Fruit fly (Drosophila melanogaster) whole organism, embryonic: ENCODE results near the gene Ir31a.

ENCODE experiments used
- Adf1 ChIP-seq: fragments of 200-800 bp; sonication (Bioruptor generic); IDR thresholded peaks from 2 replicates; pipeline ENCODE4 v1.3.6; 2022; ENCODE audit warnings: missing biosample characterization, missing genetic modification characterization
- Asciz ChIP-seq: fragments of 200-800 bp; sonication (Bioruptor generic); optimal IDR thresholded peaks from 2 replicates; lab custom pipeline; 2017; ENCODE audit warnings: missing biosample characterization, mild to moderate bottlenecking, missing genetic modification characterization, missing genetic modification reagents
- Blimp-1 ChIP-seq: fragments of 200-800 bp; sonication (Bioruptor generic); optimal IDR thresholded peaks from 3 replicates; lab custom pipeline; 2018; ENCODE audit warnings: missing biosample characterization, missing genetic modification characterization, mild to moderate bottlenecking, moderate library complexity, missing genetic modification reagents
- CG10267 ChIP-seq: fragments of 200-800 bp; sonication (Bioruptor generic); optimal IDR thresholded peaks from 2 replicates; lab custom pipeline; 2018; ENCODE audit warnings: missing biosample characterization, mild to moderate bottlenecking, missing genetic modification characterization, moderate library complexity
- CG11093 ChIP-seq: fragments of 200-800 bp; sonication (Bioruptor generic); IDR thresholded peaks from 3 replicates; pipeline ENCODE4 v1.3.6; 2022; ENCODE audit warnings: missing biosample characterization, missing genetic modification characterization
- CG11456 ChIP-seq: fragments of 200-800 bp; sonication (Bioruptor generic); IDR thresholded peaks from 3 replicates; pipeline ENCODE4 v1.3.6; 2022; ENCODE audit warnings: missing biosample characterization, missing genetic modification characterization
- CG12299 ChIP-seq: fragments of 200-800 bp; sonication (Bioruptor generic); optimal IDR thresholded peaks from 2 replicates; lab custom pipeline; 2018; ENCODE audit warnings: missing biosample characterization, mild to moderate bottlenecking, missing genetic modification characterization
- CG13123 ChIP-seq: fragments of 200-800 bp; sonication (Bioruptor generic); optimal IDR thresholded peaks from 2 replicates; lab custom pipeline; 2016; ENCODE audit warnings: missing biosample characterization, missing genetic modification characterization
- CG13624 ChIP-seq: fragments of 200-800 bp; sonication (Bioruptor generic); optimal IDR thresholded peaks from 2 replicates; lab custom pipeline; 2016; ENCODE audit warnings: missing biosample characterization, missing genetic modification characterization
- CG13775 ChIP-seq: fragments of 200-800 bp; sonication (Bioruptor generic); optimal IDR thresholded peaks from 3 replicates; lab custom pipeline; 2017; ENCODE audit warnings: missing biosample characterization, mild to moderate bottlenecking, missing genetic modification characterization
- CG16813 ChIP-seq: fragments of 200-800 bp; sonication (Bioruptor generic); IDR thresholded peaks from 3 replicates; pipeline ENCODE4 v1.3.6; 2022; ENCODE audit warnings: missing biosample characterization, missing genetic modification characterization; ENCODE audit not compliant: partially characterized antibody
- CG18011 ChIP-seq: fragments of 200-800 bp; sonication (Bioruptor generic); optimal IDR thresholded peaks from 2 replicates; lab custom pipeline; 2017; ENCODE audit warnings: missing biosample characterization, missing genetic modification characterization, mild to moderate bottlenecking, moderate library complexity, missing genotype
- CG18619 ChIP-seq: fragments of 200-800 bp; sonication (Bioruptor generic); optimal IDR thresholded peaks from 3 replicates; lab custom pipeline; 2017; ENCODE audit warnings: missing biosample characterization, mild to moderate bottlenecking, missing genetic modification characterization
- CG34376 ChIP-seq: fragments of 200-800 bp; sonication (Bioruptor generic); optimal IDR thresholded peaks from 2 replicates; lab custom pipeline; 2018; ENCODE audit warnings: missing biosample characterization, mild to moderate bottlenecking, missing genetic modification characterization
- CG4328 ChIP-seq: fragments of 200-800 bp; sonication (Bioruptor generic); optimal IDR thresholded peaks from 3 replicates; lab custom pipeline; 2017; ENCODE audit warnings: missing biosample characterization, missing genetic modification reagents, missing genetic modification characterization
- CG6254 ChIP-seq: fragments of 200-800 bp; sonication (Bioruptor generic); optimal IDR thresholded peaks from 3 replicates; lab custom pipeline; 2017; ENCODE audit warnings: mild to moderate bottlenecking, missing biosample characterization, missing genetic modification reagents, missing genetic modification characterization
- CG7556 ChIP-seq: fragments of 200-800 bp; sonication (Bioruptor generic); optimal IDR thresholded peaks from 2 replicates; lab custom pipeline; 2017; ENCODE audit warnings: missing biosample characterization, mild to moderate bottlenecking, missing genetic modification characterization
- CG7745 ChIP-seq: fragments of 200-800 bp; sonication (Bioruptor generic); optimal IDR thresholded peaks from 2 replicates; lab custom pipeline; 2018; ENCODE audit warnings: missing biosample characterization, mild to moderate bottlenecking, missing genetic modification characterization, moderate library complexity
- CG8290 ChIP-seq, 3 experiments: fragments of 200-800 bp; sonication (Bioruptor generic); optimal IDR thresholded peaks; 2 replicates each; lab custom pipeline; 2016 to 2019; ENCODE audit warnings: missing biosample characterization in 3 of 3, missing genetic modification characterization in 3 of 3, mild to moderate bottlenecking in 2 of 3, moderate library complexity in 1 of 3
- CG8944 ChIP-seq: fragments of 200-800 bp; sonication (Bioruptor generic); optimal IDR thresholded peaks from 3 replicates; lab custom pipeline; 2016; ENCODE audit warnings: missing biosample characterization, missing genetic modification characterization
- Chrac-16 ChIP-seq: fragments of 200-800 bp; sonication (Bioruptor generic); optimal IDR thresholded peaks from 3 replicates; lab custom pipeline; 2016; ENCODE audit warnings: missing biosample characterization, missing genetic modification characterization
- CoRest ChIP-seq: fragments of 200-800 bp; sonication (Bioruptor generic); optimal IDR thresholded peaks from 3 replicates; lab custom pipeline; 2018; ENCODE audit warnings: missing biosample characterization, mild to moderate bottlenecking, missing genetic modification characterization, moderate library complexity
- CrebB ChIP-seq: fragments of 200-800 bp; sonication (Bioruptor generic); optimal IDR thresholded peaks from 3 replicates; lab custom pipeline; 2018; ENCODE audit warnings: missing biosample characterization, mild to moderate bottlenecking, missing genetic modification characterization
- D19A ChIP-seq: fragments of 200-800 bp; optimal IDR thresholded peaks from 3 replicates; lab custom pipeline; 2019; ENCODE audit warnings: missing biosample characterization, mild to moderate bottlenecking, missing genetic modification characterization, moderate library complexity
- Dll ChIP-seq: fragments of 200-800 bp; sonication (Bioruptor generic); IDR thresholded peaks from 4 replicates; pipeline ENCODE4 v1.3.6; 2022; ENCODE audit warnings: missing biosample characterization, missing genetic modification characterization; ENCODE audit not compliant: partially characterized antibody
- Dref ChIP-seq: fragments of 200-800 bp; sonication (Bioruptor generic); IDR thresholded peaks from 2 replicates; pipeline ENCODE4 v1.3.6; 2022; ENCODE audit warnings: missing biosample characterization, missing genetic modification characterization
- Ets97D ChIP-seq: fragments of 200-800 bp; sonication (Bioruptor generic); optimal IDR thresholded peaks from 3 replicates; lab custom pipeline; 2016; ENCODE audit warnings: missing biosample characterization, missing genetic modification characterization
- Lpt ChIP-seq: fragments of >200 bp; optimal IDR thresholded peaks from 2 replicates; lab custom pipeline; 2018; ENCODE audit warnings: missing biosample characterization, missing genetic modification characterization
- NC2β ChIP-seq: fragments of 200-800 bp; sonication (Bioruptor generic); optimal IDR thresholded peaks from 2 replicates; lab custom pipeline; 2016; ENCODE audit warnings: missing biosample characterization, missing genetic modification characterization
- Neu2 ChIP-seq: fragments of 200-800 bp; sonication (Bioruptor generic); optimal IDR thresholded peaks from 3 replicates; lab custom pipeline; 2016; ENCODE audit warnings: missing biosample characterization, missing genetic modification characterization, borderline replicate concordance
- Rfx ChIP-seq: fragments of 200-800 bp; sonication (Bioruptor generic); IDR thresholded peaks from 2 replicates; pipeline ENCODE4 v1.3.6; 2022; ENCODE audit warnings: missing biosample characterization, missing genetic modification characterization
- bbx ChIP-seq: fragments of 200-800 bp; sonication (Bioruptor generic); IDR thresholded peaks from 2 replicates; pipeline ENCODE4 v1.3.6; 2022; ENCODE audit warnings: missing biosample characterization, missing genetic modification characterization; ENCODE audit not compliant: partially characterized antibody
- cad ChIP-seq: fragments of >200 bp; optimal IDR thresholded peaks from 2 replicates; lab custom pipeline; 2017; ENCODE audit warnings: missing biosample characterization, missing genetic modification characterization
- caup ChIP-seq: fragments of 200-800 bp; sonication (Bioruptor generic); optimal IDR thresholded peaks from 3 replicates; lab custom pipeline; 2017; ENCODE audit warnings: missing biosample characterization, mild to moderate bottlenecking, missing genetic modification characterization, moderate library complexity; ENCODE audit not compliant: severe bottlenecking
- chn ChIP-seq: fragments of 200-800 bp; sonication (Bioruptor generic); optimal IDR thresholded peaks from 2 replicates; lab custom pipeline; 2016; ENCODE audit warnings: missing biosample characterization, missing genetic modification characterization
- dimm ChIP-seq: fragments of 200-800 bp; sonication (Bioruptor generic); IDR thresholded peaks from 2 replicates; pipeline ENCODE4 v1.3.6; 2022; ENCODE audit warnings: missing biosample characterization, missing genetic modification characterization
- dpn ChIP-seq, 2 experiments: fragments of 200-800 bp; sonication (Bioruptor generic); optimal IDR thresholded peaks; 3 replicates each; lab custom pipeline; 2016; ENCODE audit warnings: missing biosample characterization in 2 of 2, missing genetic modification characterization in 2 of 2
- jing ChIP-seq: fragments of 200-800 bp; sonication (Bioruptor generic); optimal IDR thresholded peaks from 2 replicates; lab custom pipeline; 2018; ENCODE audit warnings: missing biosample characterization, mild to moderate bottlenecking, missing genetic modification characterization
- knrl ChIP-seq: fragments of 200-800 bp; sonication (Bioruptor generic); IDR thresholded peaks from 3 replicates; pipeline ENCODE4 v1.3.6; 2022; ENCODE audit warnings: missing biosample characterization, missing genetic modification characterization; ENCODE audit not compliant: partially characterized antibody
- mirr ChIP-seq: fragments of 200-800 bp; sonication (Bioruptor generic); optimal IDR thresholded peaks from 3 replicates; lab custom pipeline; 2018; ENCODE audit warnings: missing biosample characterization, mild to moderate bottlenecking, missing genetic modification characterization
- nerfin-2 ChIP-seq: fragments of 200-800 bp; sonication (Bioruptor generic); IDR thresholded peaks from 2 replicates; pipeline ENCODE4 v1.3.6; 2022; ENCODE audit warnings: missing biosample characterization, missing genetic modification characterization; ENCODE audit not compliant: partially characterized antibody
- nmo ChIP-seq: fragments of 200-800 bp; sonication (Bioruptor generic); optimal IDR thresholded peaks from 2 replicates; lab custom pipeline; 2018; ENCODE audit warnings: missing biosample characterization, mild to moderate bottlenecking, missing genetic modification characterization, moderate library complexity
- onecut ChIP-seq: fragments of 200-800 bp; sonication (Bioruptor generic); IDR thresholded peaks from 2 replicates; pipeline ENCODE4 v1.3.6; 2022; ENCODE audit warnings: missing biosample characterization, missing genetic modification characterization
- p53 ChIP-seq: fragments of 200-800 bp; sonication (Bioruptor generic); optimal IDR thresholded peaks from 2 replicates; lab custom pipeline; 2016; ENCODE audit warnings: missing biosample characterization, missing genetic modification characterization
- pho ChIP-seq: fragments of 200-800 bp; sonication (Bioruptor generic); optimal IDR thresholded peaks from 2 replicates; lab custom pipeline; 2016; ENCODE audit warnings: missing biosample characterization, missing genetic modification characterization
- pzg ChIP-seq: fragments of 200-800 bp; sonication (Bioruptor generic); optimal IDR thresholded peaks from 3 replicates; lab custom pipeline; 2018; ENCODE audit warnings: missing biosample characterization, mild to moderate bottlenecking, missing genetic modification characterization, moderate library complexity
- sqz ChIP-seq: fragments of 200-800 bp; sonication (Bioruptor generic); optimal IDR thresholded peaks from 3 replicates; lab custom pipeline; 2018; ENCODE audit warnings: missing biosample characterization, mild to moderate bottlenecking, missing genetic modification characterization
- tap ChIP-seq: fragments of 200-800 bp; optimal IDR thresholded peaks from 3 replicates; lab custom pipeline; 2019; ENCODE audit warnings: missing biosample characterization, mild to moderate bottlenecking, missing genetic modification characterization, moderate library complexity
- tna ChIP-seq: fragments of 200-800 bp; sonication (Bioruptor generic); IDR thresholded peaks from 2 replicates; pipeline ENCODE4 v1.3.6; 2022; ENCODE audit warnings: missing biosample characterization, missing genetic modification characterization; ENCODE audit not compliant: partially characterized antibody
- usp ChIP-seq: fragments of >200 bp; optimal IDR thresholded peaks from 2 replicates; lab custom pipeline; 2017; ENCODE audit warnings: missing biosample characterization, missing genetic modification characterization
- yki ChIP-seq: fragments of >200 bp; optimal IDR thresholded peaks from 3 replicates; lab custom pipeline; 2018

The Ir31a gene

dm6 chr2L:10426534-10427048 lies 21.2 kb downstream of the Ir31a start, which contains the start of the genes SmB and KdelR (continued):
- TF ChIP-seq CG18619 (GFP tag; lab: Kevin White, UChicago) (no peak), bbx (peak; percentile 66), CG11093 (GFP tag; lab: Robert Waterston, UW) (no peak), Neu2 (GFP tag; lab: Kevin White, UChicago) (no peak), CG34376 (GFP tag; lab: Kevin White, UChicago) (no peak), usp (GFP tag; lab: Kevin White, UChicago) (no peak), CG18011 (GFP tag; lab: Kevin White, UChicago) (no peak), CG6254 (GFP tag; lab: Kevin White, UChicago) (no peak), CG13624 (peak; percentile 33), CG13775 (peak; percentile 36), CG12299 (tag; lab: Kevin White, UChicago) (no peak), nmo (peak; percentile 41), CG16813 (GFP tag; lab: Robert Waterston, UW) (peak; percentile 82), Asciz (GFP tag; lab: Kevin White, UChicago) (no peak), chn (GFP tag; lab: Kevin White, UChicago) (no peak), dpn (GFP tag; optimal IDR thresholded peaks at IDR 0.05; lab: Kevin White, UChicago) (peak in 1 of 2 experiments; percentile 13), Lpt (GFP tag; lab: Kevin White, UChicago) (no peak), CG7556 (GFP tag; lab: Kevin White, UChicago) (peak; percentile 30), caup (no peak), Rfx (no peak), CG11456 (GFP tag; lab: Robert Waterston, UW) (no peak), dimm (GFP tag; lab: Robert Waterston, UW) (no peak), knrl (GFP tag; lab: Robert Waterston, UW) (peak; percentile 69), Chrac-16 (GFP tag; lab: Kevin White, UChicago) (peak; percentile 7), Blimp-1 (GFP tag; lab: Kevin White, UChicago) (no peak), CG7745 (no peak), pzg (GFP tag; lab: Kevin White, UChicago) (peak; percentile 51), nerfin-2 (peak; percentile 95), onecut (GFP tag; lab: Robert Waterston, UW) (no peak), NC2β (GFP tag; lab: Kevin White, UChicago) (no peak), yki (lab: Kevin White, UChicago) (no peak), jing (GFP tag; lab: Kevin White, UChicago) (no peak), Adf1 (peak; percentile 18; the same call in 1 of the 2 replicates), D19A (tag; lab: Kevin White, UChicago) (no peak), tna (GFP tag; lab: Robert Waterston, UW) (peak; percentile 84), pho (GFP tag; lab: Kevin White, UChicago) (no peak), Dll (GFP tag; lab: Robert Waterston, UW) (peak; percentile 91), tap (no peak), CrebB (tag; lab: Kevin White, UChicago) (peak; percentile 15), mirr (GFP tag; lab: Kevin White, UChicago) (no peak)

- TF ChIP-seq CG4328 (GFP tag; lab: Kevin White, UChicago) (no peak), p53 (GFP tag; lab: Kevin White, UChicago) (no peak), CG13123 (GFP tag; lab: Kevin White, UChicago) (peak; percentile 3), Dref (GFP tag; lab: Robert Waterston, UW) (no peak), nmo (peak; percentile 57), Ets97D (GFP tag; lab: Kevin White, UChicago) (no peak), nerfin-2 (no peak), CG10267 (peak; percentile 64), CG8290 (GFP tag; optimal IDR thresholded peaks at IDR 0.05; lab: Kevin White, UChicago) (no peak), CG8290 (tag; optimal IDR thresholded peaks at IDR 0.05; lab: Kevin White, UChicago) (no peak), CG8944 (GFP tag; lab: Kevin White, UChicago) (no peak), cad (GFP tag; lab: Kevin White, UChicago) (no peak), caup (peak; percentile 47), CoRest (tag; lab: Kevin White, UChicago) (peak; percentile 51), sqz (GFP tag; lab: Kevin White, UChicago) (no peak)
Observed at dm6 chr2L:10428528-10428927, 23.2 kb downstream of the Ir31a start, which contains the start of gene CG5188. TSS of gene CG5188 (plus strand) at chr2L:10428829.
